Worm (Caenorhabditis elegans) whole organism, L4/young adult: ENCODE measurements around the gene C16A11.2.
A peak's percentile ranks its signal among the peaks of the same experiment; 100 is the strongest.

ENCODE experiments used
- W03F9.2 ChIP-seq: fragments of 150-350 bp; optimal IDR thresholded peaks from 2 replicates; lab custom pipeline; 2014; ENCODE audit warnings: missing biosample characterization, missing genetic modification characterization
- dao-5 ChIP-seq: sonication (generic microtip); optimal IDR thresholded peaks from 2 replicates; lab custom pipeline; 2016; ENCODE audit warnings: missing genotype, missing genetic modification characterization, moderate library complexity, missing compliant biosample characterization
- him-1 ChIP-seq: sonication (generic microtip); optimal IDR thresholded peaks from 2 replicates; lab custom pipeline; 2016; ENCODE audit warnings: missing genotype, missing genetic modification reagents, missing genetic modification characterization, missing compliant biosample characterization

The C16A11.2 gene

DNA sequence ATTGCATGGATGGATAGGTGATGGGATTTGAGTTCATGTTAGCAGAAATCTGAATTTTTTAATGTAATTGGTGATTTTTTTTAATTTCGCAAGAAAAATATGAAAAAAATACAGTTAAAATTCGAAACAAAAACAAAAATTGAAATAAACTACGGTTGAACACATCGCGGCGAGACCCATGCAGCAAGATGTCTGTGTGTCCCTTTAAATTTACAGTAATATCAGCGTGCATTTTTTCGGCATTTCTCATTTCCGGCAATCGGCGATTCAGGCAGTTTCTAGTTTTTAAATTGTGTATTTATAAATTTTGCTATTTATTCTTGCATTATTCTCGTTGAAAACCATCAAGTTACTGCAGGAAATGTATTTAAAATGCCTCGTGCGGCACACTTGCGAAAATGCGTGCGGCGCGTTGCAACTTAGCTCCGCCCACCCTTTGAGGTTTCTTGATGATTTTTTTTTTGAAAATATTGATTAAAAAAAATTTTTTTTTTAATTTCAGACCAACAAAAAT, at the start of gene C16A11.2, which contains the start of gene fbxc-44:
Gene C16A11.2 (plus strand): TSS at position 503 of the 514 bp plus-strand sequence.
Gene fbxc-44 (minus strand): TSS at position 51 of the 514 bp plus-strand sequence.
- TF ChIP-seq W03F9.2 (tag; lab: Kevin White, UChicago) (peak; percentile 36), him-1 (tag; lab: Kevin White, UChicago) (no peak), dao-5 (tag; lab: Kevin White, UChicago) (no peak)

DNA sequence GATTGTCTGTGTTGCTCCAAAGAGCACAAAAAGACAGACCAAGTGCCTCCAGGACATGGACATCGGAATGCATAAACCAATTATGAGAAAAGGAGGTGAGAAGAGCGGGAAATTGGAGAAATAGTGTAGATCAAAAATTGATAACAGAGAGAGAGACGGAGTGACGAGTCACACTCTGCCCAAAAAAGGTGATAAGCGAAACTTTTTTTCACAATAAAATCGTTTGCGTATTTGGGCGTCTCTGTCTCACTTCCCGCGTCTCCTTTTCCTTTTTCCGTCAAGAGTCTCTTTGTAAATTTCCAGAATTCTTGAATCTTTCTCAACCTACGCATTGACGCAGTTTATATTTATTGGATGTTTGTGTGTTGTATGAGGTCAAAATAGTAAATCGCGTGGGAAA, 43.9 kb upstream of the C16A11.2 start, which contains the start of gene mth-2:
Gene mth-2 (minus strand): TSS at position 188 of the 400 bp plus-strand sequence.
- no peak for TF ChIP-seq dao-5 (tag; lab: Kevin White, UChicago)
- TF ChIP-seq W03F9.2 (tag; lab: Kevin White, UChicago): no peak
- no peak for TF ChIP-seq him-1 (tag; lab: Kevin White, UChicago)

DNA sequence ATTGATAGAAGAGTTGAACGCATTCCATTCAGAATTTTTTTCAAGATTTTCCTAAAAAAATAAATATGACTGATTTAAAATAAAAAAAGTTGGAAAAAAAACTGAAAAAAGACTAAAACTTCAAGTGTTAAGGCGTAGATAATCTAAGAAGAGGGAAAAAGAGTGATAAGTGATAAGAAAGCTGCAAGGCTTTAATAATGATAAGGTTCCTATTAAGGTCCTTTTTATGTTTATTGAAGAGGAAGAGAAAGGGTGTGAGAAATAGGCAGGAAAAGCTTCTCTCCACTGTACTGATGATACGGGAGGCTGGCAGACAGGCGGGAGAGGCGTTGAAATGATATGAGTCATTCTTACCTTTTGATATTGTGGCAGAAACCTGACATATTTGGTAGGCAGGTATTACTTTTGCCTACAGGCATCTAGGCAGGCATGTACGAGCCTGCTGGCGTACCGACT, 34.2 kb upstream of the C16A11.2 start, which contains the start of gene mth-1:
Gene mth-1 (minus strand): TSS at position 51 of the 456 bp plus-strand sequence.
- TF ChIP-seq dao-5 (tag; lab: Kevin White, UChicago) (no peak), him-1 (tag; lab: Kevin White, UChicago) (no peak), W03F9.2 (tag; lab: Kevin White, UChicago) (no peak)

ce11 chrII:4209071-4209747, 28.8 kb upstream of the C16A11.2 start, which contains the start of gene F31D5.6:
F31D5.6 (plus strand) TSS chrII:4209697.
- TF ChIP-seq him-1 (tag; lab: Kevin White, UChicago): no peak
- no peak for TF ChIP-seq W03F9.2 (tag; lab: Kevin White, UChicago)
- TF ChIP-seq dao-5 (tag; lab: Kevin White, UChicago): no peak

ce11 chrII:4211113-4211512, 26.9 kb upstream of the C16A11.2 start, which contains the start of gene F31D5.7:
F31D5.7 (plus strand) TSS chrII:4211413.
- TF ChIP-seq dao-5 (tag; lab: Kevin White, UChicago) (no peak), W03F9.2 (tag; lab: Kevin White, UChicago) (no peak), him-1 (tag; lab: Kevin White, UChicago) (no peak)

DNA sequence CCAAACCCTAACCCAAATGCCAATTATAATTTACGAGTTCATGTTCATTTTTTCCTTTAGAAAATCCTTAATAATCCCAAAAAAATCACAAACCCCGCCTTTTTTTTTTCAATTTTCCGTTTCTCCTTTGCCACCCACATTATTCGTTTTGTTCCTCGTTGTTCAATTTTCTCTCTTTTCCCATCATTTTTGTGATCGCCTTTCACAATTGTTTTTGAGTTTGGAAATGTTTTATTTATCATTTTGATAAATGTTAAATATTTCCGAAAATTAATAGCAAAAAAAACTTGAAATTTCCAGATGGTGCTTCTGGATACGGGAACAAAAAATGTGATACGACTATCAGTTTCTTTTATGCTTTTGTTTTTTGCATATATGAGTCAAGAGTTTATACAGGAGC, 22.7 kb upstream of the C16A11.2 start, which contains the start of gene F31D5.2:
Gene F31D5.2 (plus strand): TSS at position 301 of the 400 bp plus-strand sequence.
- no peak for TF ChIP-seq dao-5 (tag; lab: Kevin White, UChicago)
- no peak for TF ChIP-seq him-1 (tag; lab: Kevin White, UChicago)
- TF ChIP-seq W03F9.2 (tag; lab: Kevin White, UChicago): no peak

ce11 chrII:4219062-4219461, 18.9 kb upstream of the C16A11.2 start, which contains the start of gene F31D5.1:
F31D5.1 (plus strand) TSS chrII:4219362.
- TF ChIP-seq W03F9.2 (tag; lab: Kevin White, UChicago) (no peak), dao-5 (tag; lab: Kevin White, UChicago) (no peak), him-1 (tag; lab: Kevin White, UChicago) (no peak)

- TF ChIP-seq dao-5 (tag; lab: Kevin White, UChicago): no peak
- no peak for TF ChIP-seq W03F9.2 (tag; lab: Kevin White, UChicago)
- TF ChIP-seq him-1 (tag; lab: Kevin White, UChicago): no peak
Measured at ce11 chrII:4222469-4222868, 15.5 kb upstream of the C16A11.2 start.

DNA sequence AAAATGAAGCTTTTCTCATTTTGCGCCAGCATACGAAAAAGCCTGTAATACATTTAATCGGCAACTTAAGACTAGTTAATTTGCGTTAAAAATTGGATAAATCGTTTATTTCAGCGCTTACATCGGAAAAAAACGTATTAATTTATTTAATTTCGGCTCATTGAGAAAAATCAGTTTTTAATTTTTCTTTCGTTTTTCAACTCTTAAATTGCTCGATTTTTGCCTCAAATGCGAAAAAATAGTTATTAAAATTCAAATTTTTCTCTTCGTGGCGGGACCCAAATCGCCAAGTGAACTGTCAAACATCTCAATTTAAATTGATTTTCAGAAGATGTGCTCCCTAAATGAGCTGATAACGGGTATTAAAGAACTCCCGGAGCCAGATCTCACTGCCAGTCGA, 15.0 kb upstream of the C16A11.2 start, which contains the start of gene C16A11.5:
Gene C16A11.5 (plus strand): TSS at position 323 of the 400 bp plus-strand sequence.
- no peak for TF ChIP-seq dao-5 (tag; lab: Kevin White, UChicago)
- no peak for TF ChIP-seq W03F9.2 (tag; lab: Kevin White, UChicago)
- TF ChIP-seq him-1 (tag; lab: Kevin White, UChicago): no peak

- TF ChIP-seq W03F9.2 (tag; lab: Kevin White, UChicago): no peak
- TF ChIP-seq dao-5 (tag; lab: Kevin White, UChicago): no peak
- TF ChIP-seq him-1 (tag; lab: Kevin White, UChicago): no peak
Measured at ce11 chrII:4226598-4227096, 11.4 kb upstream of the C16A11.2 start, which contains the start of gene C16A11.4. C16A11.4 (plus strand) TSS chrII:4227046.

ce11 chrII:4228112-4228770, 9.8 kb upstream of the C16A11.2 start:
- TF ChIP-seq W03F9.2 (tag; lab: Kevin White, UChicago) (no peak), dao-5 (tag; lab: Kevin White, UChicago) (no peak), him-1 (tag; lab: Kevin White, UChicago) (no peak)

- TF ChIP-seq him-1 (tag; lab: Kevin White, UChicago) (no peak), W03F9.2 (tag; lab: Kevin White, UChicago) (no peak), dao-5 (tag; lab: Kevin White, UChicago) (no peak)
Measured at ce11 chrII:4229106-4229708, 8.8 kb upstream of the C16A11.2 start, which contains the start of gene C16A11.3. C16A11.3 (plus strand) TSS chrII:4229545.
